Fruit fly (Drosophila melanogaster) whole organism, embryonic: ENCODE data around the gene ple.

Experiments
- Antp ChIP-seq: fragments of 200-800 bp; sonication (Bioruptor generic); optimal IDR thresholded peaks from 3 replicates; lab custom pipeline; 2016; ENCODE audit warnings: missing biosample characterization, missing genetic modification characterization
- BEAF-32 ChIP-seq: fragments of 200-800 bp; sonication (Bioruptor generic); optimal IDR thresholded peaks from 3 replicates; lab custom pipeline; 2017; ENCODE audit warnings: missing biosample characterization, missing genetic modification characterization, mild to moderate bottlenecking, moderate library complexity, missing genetic modification reagents
- CG10267 ChIP-seq: fragments of 200-800 bp; sonication (Bioruptor generic); optimal IDR thresholded peaks from 2 replicates; lab custom pipeline; 2018; ENCODE audit warnings: missing biosample characterization, mild to moderate bottlenecking, missing genetic modification characterization, moderate library complexity
- CG10431 ChIP-seq: fragments of 200-800 bp; sonication (Bioruptor generic); optimal IDR thresholded peaks from 3 replicates; lab custom pipeline; 2018; ENCODE audit warnings: missing biosample characterization, mild to moderate bottlenecking, missing genetic modification characterization
- CG10959 ChIP-seq: fragments of 200-800 bp; sonication (Bioruptor generic); IDR thresholded peaks from 2 replicates; pipeline ENCODE4 v1.3.6; 2022; ENCODE audit warnings: missing biosample characterization, missing genetic modification characterization
- CG13287 ChIP-seq: fragments of 200-800 bp; sonication (Bioruptor generic); IDR thresholded peaks from 2 replicates; pipeline ENCODE4 v1.3.6; 2022; ENCODE audit warnings: missing biosample characterization, missing genetic modification characterization; ENCODE audit not compliant: partially characterized antibody
- CG14710 ChIP-seq: fragments of 200-800 bp; sonication (Bioruptor generic); optimal IDR thresholded peaks from 3 replicates; lab custom pipeline; 2019; ENCODE audit warnings: missing biosample characterization, mild to moderate bottlenecking, missing genetic modification characterization, moderate library complexity
- CG15514 ChIP-seq: fragments of 200-800 bp; sonication (Bioruptor generic); optimal IDR thresholded peaks from 3 replicates; lab custom pipeline; 2017; ENCODE audit warnings: missing biosample characterization, missing genetic modification characterization, mild to moderate bottlenecking, moderate library complexity, missing genetic modification reagents
- CG17829 ChIP-seq: fragments of 200-800 bp; optimal IDR thresholded peaks from 2 replicates; lab custom pipeline; 2019; ENCODE audit warnings: missing biosample characterization, mild to moderate bottlenecking, missing genetic modification characterization, moderate library complexity
- CG2116 ChIP-seq: fragments of 200-800 bp; sonication (Bioruptor generic); optimal IDR thresholded peaks from 3 replicates; lab custom pipeline; 2018; ENCODE audit warnings: missing biosample characterization, mild to moderate bottlenecking, missing genetic modification characterization
- CG4617 ChIP-seq: fragments of 200-800 bp; sonication (Bioruptor generic); optimal IDR thresholded peaks from 3 replicates; lab custom pipeline; 2016; ENCODE audit warnings: missing biosample characterization, missing genetic modification characterization, borderline replicate concordance
- CG6689 ChIP-seq: fragments of 200-800 bp; sonication (Bioruptor generic); IDR thresholded peaks from 2 replicates; pipeline ENCODE4 v1.3.6; 2022; ENCODE audit warnings: missing biosample characterization, missing genetic modification characterization
- CG6854 ChIP-seq: fragments of 200-800 bp; sonication (Bioruptor generic); optimal IDR thresholded peaks from 3 replicates; lab custom pipeline; 2017; ENCODE audit warnings: missing biosample characterization, mild to moderate bottlenecking, missing genetic modification characterization
- CG8281 ChIP-seq: fragments of 200-800 bp; sonication (Bioruptor generic); optimal IDR thresholded peaks from 2 replicates; lab custom pipeline; 2018; ENCODE audit warnings: missing biosample characterization, mild to moderate bottlenecking, missing genetic modification characterization, moderate library complexity
- CG9797 ChIP-seq: fragments of 200-800 bp; sonication (Bioruptor generic); optimal IDR thresholded peaks from 3 replicates; lab custom pipeline; 2018; ENCODE audit warnings: missing biosample characterization, mild to moderate bottlenecking, missing genetic modification characterization
- CG9876 ChIP-seq: fragments of 200-800 bp; sonication (Bioruptor generic); optimal IDR thresholded peaks from 2 replicates; lab custom pipeline; 2016; ENCODE audit warnings: missing biosample characterization, missing genetic modification characterization
- CTCF ChIP-seq: fragments of 200-800 bp; sonication (Bioruptor generic); optimal IDR thresholded peaks from 2 replicates; lab custom pipeline; 2017; ENCODE audit warnings: missing biosample characterization, mild to moderate bottlenecking, missing genetic modification characterization, moderate library complexity
- Camta ChIP-seq: fragments of 200-800 bp; sonication (Bioruptor generic); optimal IDR thresholded peaks from 2 replicates; lab custom pipeline; 2016; ENCODE audit warnings: missing biosample characterization, missing genetic modification characterization
- CkIIα-i1 ChIP-seq: fragments of 200-800 bp; sonication (Bioruptor generic); IDR thresholded peaks from 2 replicates; pipeline ENCODE4 v1.3.6; 2022; ENCODE audit warnings: missing biosample characterization, missing genetic modification characterization
- D ChIP-seq, 2 experiments: fragments of 200-800 bp in 1 of 2; fragments of >200 bp in 1 of 2; sonication (Bioruptor generic) in 1 of 2; optimal IDR thresholded peaks; 2 replicates in 1 of 2; 3 replicates in 1 of 2; lab custom pipeline; 2017; ENCODE audit warnings: mild to moderate bottlenecking in 1 of 2, missing biosample characterization in 1 of 2, missing genetic modification characterization in 1 of 2, missing genetic modification reagents in 1 of 2
- Dll ChIP-seq: fragments of 200-800 bp; sonication (Bioruptor generic); IDR thresholded peaks from 4 replicates; pipeline ENCODE4 v1.3.6; 2022; ENCODE audit warnings: missing biosample characterization, missing genetic modification characterization; ENCODE audit not compliant: partially characterized antibody
- Dp ChIP-seq: fragments of 200-800 bp; sonication (Bioruptor generic); optimal IDR thresholded peaks from 2 replicates; lab custom pipeline; 2018; ENCODE audit warnings: missing biosample characterization, mild to moderate bottlenecking, missing genetic modification characterization, moderate library complexity
- E2f2 ChIP-seq: fragments of 200-800 bp; sonication (Bioruptor generic); IDR thresholded peaks from 2 replicates; pipeline ENCODE4 v1.3.6; 2022; ENCODE audit warnings: missing biosample characterization, missing genetic modification characterization
- Ets97D ChIP-seq: fragments of 200-800 bp; sonication (Bioruptor generic); optimal IDR thresholded peaks from 3 replicates; lab custom pipeline; 2016; ENCODE audit warnings: missing biosample characterization, missing genetic modification characterization
- MBD-R2 ChIP-seq: fragments of 200-800 bp; sonication (Bioruptor generic); IDR thresholded peaks from 2 replicates; pipeline ENCODE4 v1.3.6; 2022; ENCODE audit warnings: missing biosample characterization, missing genetic modification characterization
- MESR4 ChIP-seq: fragments of 200-800 bp; sonication (Bioruptor generic); optimal IDR thresholded peaks from 2 replicates; lab custom pipeline; 2018; ENCODE audit warnings: missing biosample characterization, mild to moderate bottlenecking, missing genetic modification characterization, moderate library complexity
- Med ChIP-seq: fragments of 200-800 bp; sonication (Bioruptor generic); peaks from one replicate; lab custom pipeline; 2016; ENCODE audit warnings: missing biosample characterization, missing genetic modification characterization, mild to moderate bottlenecking, inconsistent platforms, moderate library complexity
- Sin3A ChIP-seq: fragments of >200 bp; optimal IDR thresholded peaks from 2 replicates; lab custom pipeline; 2018
- Sox100B ChIP-seq: fragments of 200-800 bp; sonication (Bioruptor generic); optimal IDR thresholded peaks from 3 replicates; lab custom pipeline; 2018; ENCODE audit warnings: missing biosample characterization, mild to moderate bottlenecking, missing genetic modification characterization
- Sry-β ChIP-seq: fragments of 200-800 bp; sonication (Bioruptor generic); optimal IDR thresholded peaks from 2 replicates; lab custom pipeline; 2018; ENCODE audit warnings: missing biosample characterization, mild to moderate bottlenecking, missing genetic modification characterization, moderate library complexity
- Stat92E ChIP-seq, 3 experiments: fragments of >200 bp in 2 of 3; fragments of 200-800 bp in 1 of 3; sonication (Bioruptor generic) in 1 of 3; optimal IDR thresholded peaks; 2 replicates each; lab custom pipeline; 2017 to 2019; ENCODE audit warnings: missing biosample characterization in 3 of 3, missing genetic modification characterization in 3 of 3, mild to moderate bottlenecking in 1 of 3, moderate library complexity in 1 of 3
- YL-1 ChIP-seq: fragments of 200-800 bp; sonication (Bioruptor generic); optimal IDR thresholded peaks from 3 replicates; lab custom pipeline; 2017; ENCODE audit warnings: missing biosample characterization, mild to moderate bottlenecking, missing genetic modification characterization
- chif ChIP-seq, 2 experiments: fragments of 200-800 bp; sonication (Bioruptor generic); optimal IDR thresholded peaks; 3 replicates each; lab custom pipeline; 2016; ENCODE audit warnings: missing biosample characterization in 2 of 2, missing genetic modification characterization in 2 of 2
- gfzf ChIP-seq: fragments of 200-800 bp; sonication (Bioruptor generic); optimal IDR thresholded peaks from 2 replicates; lab custom pipeline; 2016; ENCODE audit warnings: missing biosample characterization, mild to moderate bottlenecking, missing genetic modification characterization, moderate library complexity
- grau ChIP-seq: fragments of 200-800 bp; optimal IDR thresholded peaks from 3 replicates; lab custom pipeline; 2019; ENCODE audit warnings: missing biosample characterization, mild to moderate bottlenecking, missing genetic modification characterization, moderate library complexity
- kay ChIP-seq: fragments of 200-800 bp; sonication (Bioruptor generic); optimal IDR thresholded peaks from 2 replicates; lab custom pipeline; 2016; ENCODE audit warnings: missing biosample characterization, missing genetic modification characterization
- lilli ChIP-seq: fragments of 200-800 bp; sonication (Bioruptor generic); optimal IDR thresholded peaks from 3 replicates; lab custom pipeline; 2016; ENCODE audit warnings: missing biosample characterization, missing genetic modification characterization
- nom ChIP-seq: fragments of 200-800 bp; sonication (Bioruptor generic); optimal IDR thresholded peaks from 2 replicates; lab custom pipeline; 2017; ENCODE audit warnings: missing biosample characterization, missing genetic modification characterization, mild to moderate bottlenecking, moderate library complexity, missing genetic modification reagents
- otp ChIP-seq: fragments of 200-800 bp; sonication (Bioruptor generic); IDR thresholded peaks from 3 replicates; pipeline ENCODE4, ENCODE4 v1.3.6; 2022; ENCODE audit warnings: missing biosample characterization, missing genetic modification characterization
- pzg ChIP-seq: fragments of 200-800 bp; sonication (Bioruptor generic); optimal IDR thresholded peaks from 3 replicates; lab custom pipeline; 2018; ENCODE audit warnings: missing biosample characterization, mild to moderate bottlenecking, missing genetic modification characterization, moderate library complexity
- row ChIP-seq: fragments of 200-800 bp; sonication (Bioruptor generic); IDR thresholded peaks from 3 replicates; pipeline ENCODE4 v1.3.6; 2022; ENCODE audit warnings: missing biosample characterization, missing genetic modification characterization
- scrt ChIP-seq: fragments of 200-800 bp; sonication (Bioruptor generic); optimal IDR thresholded peaks from 2 replicates; lab custom pipeline; 2018; ENCODE audit warnings: missing biosample characterization, mild to moderate bottlenecking, missing genetic modification characterization, moderate library complexity
- sd ChIP-seq: fragments of 200-800 bp; sonication (Bioruptor generic); optimal IDR thresholded peaks from 3 replicates; lab custom pipeline; 2018; ENCODE audit warnings: missing biosample characterization, mild to moderate bottlenecking, missing genetic modification characterization, moderate library complexity
- stwl ChIP-seq: fragments of 200-800 bp; sonication (Bioruptor generic); optimal IDR thresholded peaks from 3 replicates; lab custom pipeline; 2018; ENCODE audit warnings: missing biosample characterization, mild to moderate bottlenecking, missing genetic modification characterization, moderate library complexity
- trem ChIP-seq: fragments of 200-800 bp; optimal IDR thresholded peaks from 3 replicates; lab custom pipeline; 2019; ENCODE audit warnings: missing biosample characterization, mild to moderate bottlenecking, missing genetic modification characterization, moderate library complexity
- trh ChIP-seq: fragments of 200-800 bp; sonication (Bioruptor generic); optimal IDR thresholded peaks from 2 replicates; lab custom pipeline; 2016; ENCODE audit warnings: missing biosample characterization, missing genetic modification characterization
- unc-4 ChIP-seq: fragments of 200-800 bp; sonication (Bioruptor generic); IDR thresholded peaks from 2 replicates; pipeline ENCODE4 v1.3.6; 2022; ENCODE audit warnings: missing biosample characterization, missing genetic modification characterization; ENCODE audit not compliant: partially characterized antibody

The ple gene

DNA sequence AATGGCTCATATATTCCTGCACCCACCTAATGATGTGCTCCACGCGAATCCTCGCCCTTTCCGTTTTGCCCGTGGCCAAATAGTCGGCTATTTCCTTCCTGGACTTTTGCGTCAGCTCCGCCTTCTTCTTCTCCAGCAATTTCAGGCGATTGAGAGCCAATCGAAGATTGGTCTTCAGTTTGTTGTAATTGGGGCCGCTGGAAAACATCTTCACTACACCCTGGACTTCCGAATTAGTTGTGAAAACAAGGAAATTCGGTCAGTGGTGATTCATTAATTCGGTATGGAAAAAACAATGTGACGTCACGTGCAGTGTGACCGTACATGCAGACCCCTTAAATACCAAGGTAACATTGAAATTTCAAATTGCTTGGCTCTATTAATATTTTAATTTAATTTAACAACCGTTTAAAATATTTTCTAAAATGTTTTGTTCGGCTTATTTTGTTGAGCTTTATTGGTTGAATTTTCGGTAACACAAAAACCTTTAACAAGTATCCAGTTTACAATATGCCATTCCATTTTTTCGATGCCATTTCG lies 36.9 kb upstream of the ple start, which contains the start of gene Ist1:
Ist1 (minus strand) TSS at position 301 of the 540 bp plus-strand sequence.
- TF ChIP-seq D (optimal IDR thresholded peaks at IDR 0.05; lab: Kevin White, UChicago) (no peak), D (GFP tag; optimal IDR thresholded peaks at IDR 0.05; lab: Kevin White, UChicago) (no peak), BEAF-32 (GFP tag; lab: Kevin White, UChicago) (peak; percentile 16), MESR4 (GFP tag; lab: Kevin White, UChicago) (peak; percentile 90), CG9797 (GFP tag; lab: Kevin White, UChicago) (peak; percentile 78), CG10959 (no peak), CG9876 (GFP tag; lab: Kevin White, UChicago) (no peak), E2f2 (GFP tag; lab: Robert Waterston, UW) (peak; percentile 91), CG14710 (tag; lab: Kevin White, UChicago) (peak; percentile 80), unc-4 (GFP tag; lab: Robert Waterston, UW) (0 out of 2 replicates have a peak, but pooled peaks have one; percentile 19), trem (tag; lab: Kevin White, UChicago) (peak; percentile 45), Sox100B (GFP tag; lab: Kevin White, UChicago) (no peak), Ets97D (GFP tag; lab: Kevin White, UChicago) (no peak), chif (GFP tag; optimal IDR thresholded peaks at IDR 0.05; lab: Kevin White, UChicago) (no peak), CkIIα-i1 (GFP tag; lab: Robert Waterston, UW) (no peak), sd (tag; lab: Kevin White, UChicago) (peak; percentile 94), CG13287 (peak; percentile 29; the same call in 1 of the 2 replicates), CTCF (peak; percentile 34), pzg (GFP tag; lab: Kevin White, UChicago) (peak; percentile 51), lilli (GFP tag; lab: Kevin White, UChicago) (no peak), CG10431 (GFP tag; lab: Kevin White, UChicago) (peak; percentile 4), Med (GFP tag; lab: Kevin White, UChicago) (peak; percentile 36), trh (GFP tag; lab: Kevin White, UChicago) (no peak), Stat92E (GFP tag; optimal IDR thresholded peaks at IDR 0.05; lab: Kevin White, UChicago) (peak in 1 of 3 experiments; percentile 14), CG6689 (GFP tag; lab: Robert Waterston, UW) (no peak), stwl (tag; lab: Kevin White, UChicago) (peak; percentile 50), Sry-β (GFP tag; lab: Kevin White, UChicago) (no peak), kay (GFP tag; lab: Kevin White, UChicago) (peak; percentile 89), MBD-R2 (GFP tag; lab: Robert Waterston, UW) (peak; percentile 31; the same call in 1 of the 2 replicates), Dll (GFP tag; lab: Robert Waterston, UW) (0 out of 4 replicates have a peak, but pooled peaks have one; percentile 13), grau (tag; lab: Kevin White, UChicago) (no peak), Antp (no peak), CG17829 (peak; percentile 9), row (GFP tag; lab: Robert Waterston, UW) (peak; percentile 43; the same call in 1 of the 3 replicates), CG15514 (GFP tag; lab: Kevin White, UChicago) (peak; percentile 25), Sin3A (lab: Kevin White, UChicago) (peak; percentile 29), scrt (GFP tag; lab: Kevin White, UChicago) (peak; percentile 7), YL-1 (GFP tag; lab: Kevin White, UChicago) (peak; percentile 47), otp (no peak), CG4617 (peak; percentile 76), CG6854 (GFP tag; lab: Kevin White, UChicago) (no peak), Dp (GFP tag; lab: Kevin White, UChicago) (peak; percentile 84), Camta (GFP tag; lab: Kevin White, UChicago) (no peak), CG10267 (tag; lab: Kevin White, UChicago) (peak; percentile 32), CG2116 (GFP tag; lab: Kevin White, UChicago) (peak; percentile 22), nom (peak; percentile 8), CG8281 (tag; lab: Kevin White, UChicago) (no peak), gfzf (peak; percentile 71)
